Worm (Caenorhabditis elegans) whole organism, late embryonic: ENCODE data around the gene unc-10.

Source experiments
- C08G9.2 ChIP-seq: sonication (generic microtip); optimal IDR thresholded peaks from 2 replicates; lab custom pipeline; 2016; ENCODE audit warnings: mild to moderate bottlenecking, missing genetic modification characterization, moderate library complexity, missing compliant biosample characterization
- C38D4.7 ChIP-seq: fragments of 200-800 bp; sonication (Bioruptor generic); optimal IDR thresholded peaks from 2 replicates; lab custom pipeline; 2018; ENCODE audit warnings: mild to moderate bottlenecking, missing genetic modification characterization, moderate library complexity, missing compliant biosample characterization
- F13H6.1 ChIP-seq: sonication (generic microtip); optimal IDR thresholded peaks from 2 replicates; lab custom pipeline; 2016; ENCODE audit warnings: missing genetic modification characterization, missing compliant biosample characterization
- K02D7.2 ChIP-seq: sonication (generic microtip); optimal IDR thresholded peaks from 2 replicates; lab custom pipeline; 2017; ENCODE audit warnings: mild to moderate bottlenecking, missing genetic modification characterization, missing compliant biosample characterization
- K09A11.1 ChIP-seq: sonication (generic microtip); optimal IDR thresholded peaks from 2 replicates; lab custom pipeline; 2017; ENCODE audit warnings: antibody characterized with exemption, mild to moderate bottlenecking, missing genetic modification characterization, missing compliant biosample characterization; ENCODE audit not compliant: insufficient read depth
- T23F11.4 ChIP-seq: fragments of 200-800 bp; sonication (Bioruptor generic); optimal IDR thresholded peaks from 2 replicates; lab custom pipeline; 2018; ENCODE audit warnings: mild to moderate bottlenecking, missing genetic modification characterization, missing compliant biosample characterization
- Y22D7AL.16 ChIP-seq: sonication (generic microtip); optimal IDR thresholded peaks from 2 replicates; lab custom pipeline; 2016; ENCODE audit warnings: missing genetic modification characterization, missing compliant biosample characterization
- ahr-1 ChIP-seq: sonication (generic microtip); optimal IDR thresholded peaks from 2 replicates; lab custom pipeline; 2016; ENCODE audit warnings: missing genetic modification characterization, missing compliant biosample characterization
- ama-1 ChIP-seq: fragments of 150-350 bp; optimal IDR thresholded peaks from 2 replicates; lab custom pipeline; 2014
- ceh-18 ChIP-seq: sonication (generic microtip); optimal IDR thresholded peaks from 2 replicates; lab custom pipeline; 2016; ENCODE audit warnings: missing genetic modification characterization, missing compliant biosample characterization
- ceh-19 ChIP-seq: fragments of 200-800 bp; sonication (Bioruptor generic); optimal IDR thresholded peaks from 2 replicates; lab custom pipeline; 2018; ENCODE audit warnings: mild to moderate bottlenecking, missing genetic modification characterization, missing compliant biosample characterization
- ceh-24 ChIP-seq: sonication (generic microtip); optimal IDR thresholded peaks from 2 replicates; lab custom pipeline; 2016; ENCODE audit warnings: mild to moderate bottlenecking, missing genetic modification characterization, missing compliant biosample characterization
- ceh-30 ChIP-seq: fragments of 150-350 bp; optimal IDR thresholded peaks from 2 replicates; lab custom pipeline; 2014; ENCODE audit warnings: missing biosample characterization, missing genetic modification characterization
- ceh-31 ChIP-seq: sonication (generic microtip); optimal IDR thresholded peaks from 2 replicates; lab custom pipeline; 2016; ENCODE audit warnings: missing genetic modification characterization, missing compliant biosample characterization
- ceh-34 ChIP-seq: sonication (generic microtip); optimal IDR thresholded peaks from 2 replicates; lab custom pipeline; 2016; ENCODE audit warnings: mild to moderate bottlenecking, missing genetic modification characterization, missing compliant biosample characterization
- ceh-45 ChIP-seq: fragments of 200-800 bp; sonication (Bioruptor generic); IDR thresholded peaks from 2 replicates; pipeline ENCODE4 v1.3.6; 2022; ENCODE audit warnings: missing genetic modification reagents, missing genetic modification characterization, missing compliant biosample characterization
- ceh-48 ChIP-seq: sonication (generic microtip); optimal IDR thresholded peaks from 2 replicates; lab custom pipeline; 2016; ENCODE audit warnings: missing genetic modification characterization, inconsistent platforms, missing compliant biosample characterization
- ceh-6 ChIP-seq: fragments of 200-800 bp; sonication (Bioruptor generic); optimal IDR thresholded peaks from 2 replicates; lab custom pipeline; 2018; ENCODE audit warnings: mild to moderate bottlenecking, missing genetic modification characterization, missing compliant biosample characterization
- ceh-9 ChIP-seq: sonication (generic microtip); optimal IDR thresholded peaks from 2 replicates; lab custom pipeline; 2016; ENCODE audit warnings: mild to moderate bottlenecking, missing genetic modification characterization, inconsistent platforms, missing compliant biosample characterization
- dmd-4 ChIP-seq: sonication (generic microtip); optimal IDR thresholded peaks from 2 replicates; lab custom pipeline; 2016; ENCODE audit warnings: borderline replicate concordance, missing genetic modification characterization, missing compliant biosample characterization
- dve-1 ChIP-seq: sonication (generic microtip); optimal IDR thresholded peaks from 2 replicates; lab custom pipeline; 2017; ENCODE audit warnings: antibody characterized with exemption, mild to moderate bottlenecking, missing genetic modification characterization, missing compliant biosample characterization
- elt-2 ChIP-seq: sonication (generic microtip); optimal IDR thresholded peaks from 2 replicates; lab custom pipeline; 2016; ENCODE audit warnings: missing genetic modification reagents, missing genetic modification characterization, missing compliant biosample characterization
- elt-4 ChIP-seq: sonication (generic microtip); optimal IDR thresholded peaks from 2 replicates; lab custom pipeline; 2016; ENCODE audit warnings: missing genetic modification characterization, missing compliant biosample characterization
- eyg-1 ChIP-seq: sonication (generic microtip); optimal IDR thresholded peaks from 2 replicates; lab custom pipeline; 2016; ENCODE audit warnings: missing genotype, missing genetic modification characterization, missing compliant biosample characterization
- fax-1 ChIP-seq: sonication (generic microtip); optimal IDR thresholded peaks from 2 replicates; lab custom pipeline; 2016; ENCODE audit warnings: missing genotype, missing genetic modification characterization, missing compliant biosample characterization
- fkh-10 ChIP-seq: fragments of 150-350 bp; optimal IDR thresholded peaks from 2 replicates; lab custom pipeline; 2014; ENCODE audit warnings: missing biosample characterization, missing genetic modification reagents, missing genetic modification characterization
- fkh-6 ChIP-seq: sonication (generic microtip); optimal IDR thresholded peaks from 2 replicates; lab custom pipeline; 2016; ENCODE audit warnings: missing genetic modification characterization, missing compliant biosample characterization
- gmeb-2 ChIP-seq: sonication (generic microtip); optimal IDR thresholded peaks from 2 replicates; lab custom pipeline; 2016; ENCODE audit warnings: missing genetic modification characterization, inconsistent platforms, missing compliant biosample characterization
- hlh-13 ChIP-seq: fragments of 200-800 bp; sonication (Bioruptor generic); optimal IDR thresholded peaks from 2 replicates; lab custom pipeline; 2018; ENCODE audit warnings: mild to moderate bottlenecking, missing genetic modification characterization, missing compliant biosample characterization
- hlh-30 ChIP-seq: sonication (generic microtip); optimal IDR thresholded peaks from 2 replicates; lab custom pipeline; 2017; ENCODE audit warnings: antibody characterized with exemption, missing genetic modification characterization, missing compliant biosample characterization; ENCODE audit not compliant: insufficient read depth
- hlh-6 ChIP-seq: sonication (generic microtip); optimal IDR thresholded peaks from 2 replicates; lab custom pipeline; 2016; ENCODE audit warnings: missing genotype, missing genetic modification characterization, missing compliant biosample characterization
- hlh-8 ChIP-seq: sonication (generic microtip); optimal IDR thresholded peaks from 2 replicates; lab custom pipeline; 2016; ENCODE audit warnings: missing genotype, missing genetic modification characterization, missing compliant biosample characterization
- madf-2 ChIP-seq: sonication (generic microtip); optimal IDR thresholded peaks from 2 replicates; lab custom pipeline; 2017; ENCODE audit warnings: missing genetic modification characterization, missing compliant biosample characterization
- mec-3 ChIP-seq: sonication (generic microtip); optimal IDR thresholded peaks from 2 replicates; lab custom pipeline; 2016; ENCODE audit warnings: borderline replicate concordance, missing genetic modification characterization, missing compliant biosample characterization
- nhr-11 ChIP-seq: fragments of 150-350 bp; optimal IDR thresholded peaks from 2 replicates; lab custom pipeline; 2014; ENCODE audit warnings: missing biosample characterization, missing genetic modification characterization
- nhr-232 ChIP-seq: sonication (generic microtip); optimal IDR thresholded peaks from 2 replicates; lab custom pipeline; 2016; ENCODE audit warnings: missing genetic modification characterization, missing compliant biosample characterization
- odd-2 ChIP-seq: sonication (generic microtip); optimal IDR thresholded peaks from 2 replicates; lab custom pipeline; 2017; ENCODE audit warnings: antibody characterized with exemption, mild to moderate bottlenecking, missing genetic modification characterization, missing compliant biosample characterization
- pag-3 ChIP-seq: sonication (generic microtip); optimal IDR thresholded peaks from 2 replicates; lab custom pipeline; 2016; ENCODE audit warnings: missing compliant biosample characterization, missing genetic modification characterization, borderline replicate concordance
- pat-9 ChIP-seq: fragments of 200-800 bp; sonication (Bioruptor generic); optimal IDR thresholded peaks from 2 replicates; lab custom pipeline; 2018; ENCODE audit warnings: mild to moderate bottlenecking, missing genetic modification characterization, moderate library complexity, missing compliant biosample characterization
- pqm-1 ChIP-seq: sonication (generic microtip); optimal IDR thresholded peaks from 2 replicates; lab custom pipeline; 2016; ENCODE audit warnings: missing genetic modification characterization, missing compliant biosample characterization
- pros-1 ChIP-seq: fragments of 150-350 bp; optimal IDR thresholded peaks from 2 replicates; lab custom pipeline; 2014; ENCODE audit warnings: missing biosample characterization, missing genetic modification reagents, missing genetic modification characterization
- ref-2 ChIP-seq: sonication (generic microtip); optimal IDR thresholded peaks from 2 replicates; lab custom pipeline; 2016; ENCODE audit warnings: missing genetic modification characterization, missing compliant biosample characterization
- rnt-1 ChIP-seq: sonication (generic microtip); optimal IDR thresholded peaks from 2 replicates; lab custom pipeline; 2016; ENCODE audit warnings: missing genetic modification characterization, missing compliant biosample characterization
- sdc-2 ChIP-seq: sonication (generic microtip); optimal IDR thresholded peaks from 2 replicates; lab custom pipeline; 2016; ENCODE audit warnings: missing genotype, missing genetic modification characterization, missing compliant biosample characterization
- sox-2 ChIP-seq: fragments of 200-800 bp; sonication (Bioruptor generic); IDR thresholded peaks from 2 replicates; pipeline ENCODE4 v1.3.6; 2022; ENCODE audit warnings: missing genetic modification reagents, missing genetic modification characterization, missing compliant biosample characterization
- sox-4 ChIP-seq: sonication (generic microtip); optimal IDR thresholded peaks from 2 replicates; lab custom pipeline; 2017; ENCODE audit warnings: mild to moderate bottlenecking, missing genetic modification characterization, inconsistent platforms, missing compliant biosample characterization
- syd-9 ChIP-seq: sonication (generic microtip); optimal IDR thresholded peaks from 2 replicates; lab custom pipeline; 2016; ENCODE audit warnings: mild to moderate bottlenecking, missing genetic modification characterization, moderate library complexity, missing compliant biosample characterization
- tbx-2 ChIP-seq: sonication (generic microtip); optimal IDR thresholded peaks from 2 replicates; lab custom pipeline; 2016; ENCODE audit warnings: missing genetic modification characterization, missing compliant biosample characterization
- tbx-7 ChIP-seq: sonication (generic microtip); optimal IDR thresholded peaks from 2 replicates; lab custom pipeline; 2016; ENCODE audit warnings: missing genotype, missing genetic modification characterization, missing compliant biosample characterization
- ttx-3 ChIP-seq: sonication (generic microtip); optimal IDR thresholded peaks from 2 replicates; lab custom pipeline; 2016; ENCODE audit warnings: missing genetic modification reagents, missing genetic modification characterization, missing compliant biosample characterization
- unc-3 ChIP-seq, 2 experiments: fragments of 200-800 bp in 1 of 2; sonication (Bioruptor generic) in 1 of 2; sonication (generic microtip) in 1 of 2; conservative IDR thresholded peaks in 1 of 2; optimal IDR thresholded peaks in 1 of 2; 2 replicates each; pipeline versions ENCODE4 v1.3.6 to Lab custom; 2016 to 2022; ENCODE audit warnings: missing compliant biosample characterization in 2 of 2, missing genetic modification characterization in 2 of 2, missing genetic modification reagents in 1 of 2
- unc-86 ChIP-seq: sonication (generic microtip); optimal IDR thresholded peaks from 2 replicates; lab custom pipeline; 2016; ENCODE audit warnings: missing genetic modification characterization, missing compliant biosample characterization
- zip-5 ChIP-seq: sonication (generic microtip); optimal IDR thresholded peaks from 2 replicates; lab custom pipeline; 2016; ENCODE audit warnings: missing genetic modification characterization, missing compliant biosample characterization

Gene unc-10

DNA sequence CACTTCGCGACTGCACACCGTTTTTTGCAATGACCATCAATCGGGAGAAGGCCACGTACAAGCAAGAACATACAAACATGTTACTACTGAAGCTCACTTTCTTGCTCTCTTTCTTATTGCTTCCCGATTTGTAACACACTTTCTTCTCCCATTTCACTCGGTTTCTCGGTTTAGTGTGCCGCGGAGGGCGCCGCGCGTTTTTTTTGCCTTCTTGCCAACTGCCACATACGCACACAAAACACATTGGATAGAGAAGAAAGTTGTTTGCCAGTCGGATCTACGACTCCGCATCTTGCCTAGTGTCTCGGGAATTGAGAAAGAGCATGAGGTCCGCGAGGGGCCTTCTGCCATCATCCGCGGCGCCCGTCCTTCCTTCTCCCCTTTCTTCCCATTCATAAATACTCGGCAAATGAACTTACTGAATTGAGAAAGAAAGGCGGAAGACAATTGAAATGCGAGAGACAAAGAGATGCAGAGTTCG lies 45.4 kb downstream of the unc-10 start:
- no peak for TF ChIP-seq ceh-19 (GFP tag; lab: Kevin White, UChicago)
- no peak for TF ChIP-seq Y22D7AL.16 (tag; lab: Kevin White, UChicago)
- TF ChIP-seq ceh-24 (tag; lab: Kevin White, UChicago): no peak
- no peak for TF ChIP-seq hlh-13 (GFP tag; lab: Kevin White, UChicago)
- no peak for TF ChIP-seq ceh-30 (tag; lab: Kevin White, UChicago)
- no peak for TF ChIP-seq zip-5 (tag; lab: Kevin White, UChicago)
- TF ChIP-seq sox-2: no peak
- TF ChIP-seq K02D7.2 (tag; lab: Kevin White, UChicago): no peak
- TF ChIP-seq fkh-6 (tag; lab: Kevin White, UChicago): no peak
- no peak for TF ChIP-seq ceh-9 (tag; lab: Kevin White, UChicago)
- peak; percentile 50 for TF ChIP-seq F13H6.1 (tag; lab: Kevin White, UChicago)
- TF ChIP-seq C08G9.2 (tag; lab: Kevin White, UChicago): no peak
- TF ChIP-seq ama-1: no peak
- no peak for TF ChIP-seq sox-4 (tag; lab: Kevin White, UChicago)
- TF ChIP-seq pat-9 (tag; lab: Kevin White, UChicago): no peak
- TF ChIP-seq T23F11.4 (GFP tag; lab: Kevin White, UChicago): no peak
- no peak for TF ChIP-seq elt-4 (tag; lab: Kevin White, UChicago)
- TF ChIP-seq nhr-11: no peak
- no peak for TF ChIP-seq nhr-232 (tag; lab: Kevin White, UChicago)
- no peak for TF ChIP-seq ceh-48 (tag; lab: Kevin White, UChicago)
- no peak for TF ChIP-seq ceh-45 (GFP tag; lab: Robert Waterston, UW)
- no peak for TF ChIP-seq unc-3 (GFP tag; conservative IDR thresholded peaks at IDR 0.05; lab: Robert Waterston, UW)
- TF ChIP-seq unc-3 (tag; optimal IDR thresholded peaks at IDR 0.05; lab: Kevin White, UChicago): no peak
- no peak for TF ChIP-seq unc-86 (tag; lab: Kevin White, UChicago)
- no peak for TF ChIP-seq K09A11.1 (tag; lab: Kevin White, UChicago)
- TF ChIP-seq fax-1 (tag; lab: Kevin White, UChicago): no peak
- TF ChIP-seq dmd-4 (tag; lab: Kevin White, UChicago): peak; percentile 30
- TF ChIP-seq fkh-10: peak; percentile 12
- TF ChIP-seq hlh-8 (tag; lab: Kevin White, UChicago): no peak
- peak; percentile 93 for TF ChIP-seq ceh-18 (tag; lab: Kevin White, UChicago)
- no peak for TF ChIP-seq elt-2 (tag; lab: Kevin White, UChicago)
- TF ChIP-seq ahr-1: no peak
- no peak for TF ChIP-seq eyg-1 (tag; lab: Kevin White, UChicago)
- TF ChIP-seq odd-2 (tag; lab: Kevin White, UChicago): no peak
- TF ChIP-seq hlh-6 (tag; lab: Kevin White, UChicago): peak; percentile 61
- no peak for TF ChIP-seq tbx-7 (tag; lab: Kevin White, UChicago)
- TF ChIP-seq sdc-2 (tag; lab: Kevin White, UChicago): no peak
- peak; percentile 30 for TF ChIP-seq ceh-6 (GFP tag; lab: Kevin White, UChicago)
- no peak for TF ChIP-seq mec-3 (tag; lab: Kevin White, UChicago)
- no peak for TF ChIP-seq gmeb-2 (tag; lab: Kevin White, UChicago)
- TF ChIP-seq pqm-1: no peak
- no peak for TF ChIP-seq hlh-30 (tag; lab: Kevin White, UChicago)
- TF ChIP-seq dve-1: no peak
- peak; percentile 10 for TF ChIP-seq tbx-2 (tag; lab: Kevin White, UChicago)
- TF ChIP-seq rnt-1 (tag; lab: Kevin White, UChicago): no peak
- TF ChIP-seq pros-1: no peak
- peak; percentile 1 for TF ChIP-seq syd-9 (tag; lab: Kevin White, UChicago)
- no peak for TF ChIP-seq ttx-3 (tag; lab: Kevin White, UChicago)
- TF ChIP-seq pag-3: no peak
- no peak for TF ChIP-seq madf-2 (tag; lab: Kevin White, UChicago)
- TF ChIP-seq ceh-31 (tag; lab: Kevin White, UChicago): peak; percentile 57
- peak; percentile 66 for TF ChIP-seq ceh-34 (tag; lab: Kevin White, UChicago)
- peak; percentile 27 for TF ChIP-seq ref-2
- no peak for TF ChIP-seq C38D4.7 (GFP tag; lab: Kevin White, UChicago)
